Worm (Caenorhabditis elegans): ENCODE measurements around the gene T24C12.4.

ce11 chrX:2213400-2214362, 8.8 kb upstream of the T24C12.4 start:
- no peak for TF ChIP-seq ham-2 (GFP tag; optimal IDR thresholded peaks at IDR 0.05)
- no peak for TF ChIP-seq elt-1 (tag; optimal IDR thresholded peaks at IDR 0.05; ENCODE audit: borderline replicate concordance, insufficient read depth)
- TF ChIP-seq sem-2 (GFP tag; optimal IDR thresholded peaks at IDR 0.05): no peak

Measured in whole organism, mixed stage, embryonic.